Worm (Caenorhabditis elegans): Measurements from ENCODE around the gene catp-5.

Gene catp-5

ce11 chrX:8109531-8109930, 10.9 kb upstream of the catp-5 start (continued):
- no peak for TF ChIP-seq ztf-7 (tag; optimal IDR thresholded peaks at IDR 0.05)
- 0 out of 2 replicates have a peak, but pooled peaks have one; percentile 19 for TF ChIP-seq ctbp-1 (GFP tag; IDR thresholded peaks at IDR 0.05)
- no peak for TF ChIP-seq tag-97 (GFP tag; IDR thresholded peaks at IDR 0.05)
- TF ChIP-seq hlh-30 (tag; optimal IDR thresholded peaks at IDR 0.05; ENCODE audit: insufficient read depth): peak; percentile 8
- no peak for TF ChIP-seq arid-1 (GFP tag; conservative IDR thresholded peaks at IDR 0.05)
- TF ChIP-seq R02D3.7 (tag; optimal IDR thresholded peaks at IDR 0.05): no peak
- no peak for TF ChIP-seq ceh-28 (tag; optimal IDR thresholded peaks at IDR 0.05)
- no peak for TF ChIP-seq Y48G9A.11 (GFP tag; IDR thresholded peaks at IDR 0.05)
- no peak for TF ChIP-seq Y105C5A.15 (GFP tag; IDR thresholded peaks at IDR 0.05)
- TF ChIP-seq madf-9 (GFP tag; conservative IDR thresholded peaks at IDR 0.05): no peak
- no peak for TF ChIP-seq nhr-42 (GFP tag; IDR thresholded peaks at IDR 0.05)
- no peak for TF ChIP-seq lin-15B (tag; optimal IDR thresholded peaks at IDR 0.05)
- peak; percentile 57 for TF ChIP-seq hlh-11 (tag; optimal IDR thresholded peaks at IDR 0.05)
- TF ChIP-seq dpl-1 (GFP tag; optimal IDR thresholded peaks at IDR 0.05): peak; percentile 55
- peak; percentile 80 for TF ChIP-seq dve-1 (tag; optimal IDR thresholded peaks at IDR 0.05; ENCODE audit: insufficient read depth)
- TF ChIP-seq zfp-2 (tag; optimal IDR thresholded peaks at IDR 0.05): no peak
- TF ChIP-seq ztf-11 (tag; optimal IDR thresholded peaks at IDR 0.05): no peak
- no peak for TF ChIP-seq ceh-32 (tag; optimal IDR thresholded peaks at IDR 0.05; ENCODE audit: poor library complexity)
- TF ChIP-seq T26A8.4 (GFP tag; IDR thresholded peaks at IDR 0.05): 0 out of 2 replicates have a peak, but pooled peaks have one; percentile 51
- TF ChIP-seq lin-1 (GFP tag; IDR thresholded peaks at IDR 0.05): no peak
- no peak for TF ChIP-seq F10B5.3 (tag; optimal IDR thresholded peaks at IDR 0.05)
- no peak for TF ChIP-seq T20F7.1 (GFP tag; optimal IDR thresholded peaks at IDR 0.05)
- no peak for TF ChIP-seq ZK337.2 (GFP tag; IDR thresholded peaks at IDR 0.05)
- no peak for TF ChIP-seq mxl-2 (GFP tag; conservative IDR thresholded peaks at IDR 0.05)

ce11 chrX:8107921-8108320, 9.3 kb upstream of the catp-5 start, which contains the start of gene K07E3.9:
K07E3.9 (plus strand) TSS chrX:8108221.
- TF ChIP-seq daf-12 (tag; optimal IDR thresholded peaks at IDR 0.05) (no peak), spr-1 (tag; optimal IDR thresholded peaks at IDR 0.05) (no peak), fkh-10 (GFP tag; optimal IDR thresholded peaks at IDR 0.05) (no peak), zfp-3 (GFP tag; conservative IDR thresholded peaks at IDR 0.05) (no peak), nhr-48 (tag; optimal IDR thresholded peaks at IDR 0.05) (no peak), tag-97 (GFP tag; IDR thresholded peaks at IDR 0.05) (no peak), rbr-2 (tag; optimal IDR thresholded peaks at IDR 0.05) (no peak), nhr-42 (GFP tag; IDR thresholded peaks at IDR 0.05) (no peak), F44E2.7 (GFP tag; IDR thresholded peaks at IDR 0.05) (no peak), gei-8 (GFP tag; optimal IDR thresholded peaks at IDR 0.05) (no peak), aha-1 (tag) (no peak), mep-1 (tag; optimal IDR thresholded peaks at IDR 0.05) (no peak), snpc-4 (tag; optimal IDR thresholded peaks at IDR 0.05) (no peak), lin-15B (tag; optimal IDR thresholded peaks at IDR 0.05) (no peak), set-16 (GFP tag; IDR thresholded peaks at IDR 0.05) (no peak), nhr-28 (tag; optimal IDR thresholded peaks at IDR 0.05) (no peak), php-3 (GFP tag; IDR thresholded peaks at IDR 0.05) (no peak), skn-1 (tag; optimal IDR thresholded peaks at IDR 0.05) (no peak)

ce11 chrX:8103899-8104298, 5.2 kb upstream of the catp-5 start, which contains the start of gene K07E3.2:
K07E3.2 (plus strand) TSS chrX:8104298.
- TF ChIP-seq zfp-2 (tag; optimal IDR thresholded peaks at IDR 0.05) (no peak), zip-11 (GFP tag; IDR thresholded peaks at IDR 0.05) (no peak), lin-39 (tag; optimal IDR thresholded peaks at IDR 0.05) (no peak), lsy-2 (tag; optimal IDR thresholded peaks at IDR 0.05) (no peak), unc-39 (tag; optimal IDR thresholded peaks at IDR 0.05) (no peak), mes-2 (tag; optimal IDR thresholded peaks at IDR 0.05; ENCODE audit: poor library complexity, severe bottlenecking) (peak; percentile 66), aha-1 (tag) (peak; percentile 50), madf-9 (GFP tag; conservative IDR thresholded peaks at IDR 0.05) (no peak), lin-29 (GFP tag; IDR thresholded peaks at IDR 0.05) (no peak), rbr-2 (tag; optimal IDR thresholded peaks at IDR 0.05) (peak; percentile 29), ceh-20 (GFP tag; IDR thresholded peaks at IDR 0.05) (no peak), dmd-9 (GFP tag; IDR thresholded peaks at IDR 0.05) (no peak), php-3 (GFP tag; IDR thresholded peaks at IDR 0.05) (no peak), fkh-10 (GFP tag; optimal IDR thresholded peaks at IDR 0.05) (no peak), F26F4.8 (GFP tag; conservative IDR thresholded peaks at IDR 0.05) (no peak), sdz-12 (GFP tag; optimal IDR thresholded peaks at IDR 0.05) (no peak), attf-4 (tag; optimal IDR thresholded peaks at IDR 0.05) (no peak)

Measured in whole organism, L4 larva.